Worm (Caenorhabditis elegans) whole organism, young adult: ENCODE measurements around the gene spe-6.

Source experiments
- K12H6.12 ChIP-seq: fragments of 200-800 bp; sonication (Bioruptor generic); optimal IDR thresholded peaks from 2 replicates; lab custom pipeline; 2018; ENCODE audit warnings: mild to moderate bottlenecking, missing genetic modification characterization, missing compliant biosample characterization
- madf-8 ChIP-seq: fragments of 200-800 bp; sonication (Bioruptor generic); conservative IDR thresholded peaks from 2 replicates; pipeline ENCODE4 v1.3.6; 2022; ENCODE audit warnings: missing genetic modification reagents, missing genetic modification characterization, missing compliant biosample characterization
- nhr-90 ChIP-seq: sonication (generic microtip); optimal IDR thresholded peaks from 2 replicates; lab custom pipeline; 2016; ENCODE audit warnings: missing genotype, mild to moderate bottlenecking, missing genetic modification characterization, missing compliant biosample characterization
- zim-3 ChIP-seq: sonication (generic microtip); optimal IDR thresholded peaks from 2 replicates; lab custom pipeline; 2017; ENCODE audit warnings: mild to moderate bottlenecking, missing genetic modification characterization, moderate library complexity, missing compliant biosample characterization

DNA sequence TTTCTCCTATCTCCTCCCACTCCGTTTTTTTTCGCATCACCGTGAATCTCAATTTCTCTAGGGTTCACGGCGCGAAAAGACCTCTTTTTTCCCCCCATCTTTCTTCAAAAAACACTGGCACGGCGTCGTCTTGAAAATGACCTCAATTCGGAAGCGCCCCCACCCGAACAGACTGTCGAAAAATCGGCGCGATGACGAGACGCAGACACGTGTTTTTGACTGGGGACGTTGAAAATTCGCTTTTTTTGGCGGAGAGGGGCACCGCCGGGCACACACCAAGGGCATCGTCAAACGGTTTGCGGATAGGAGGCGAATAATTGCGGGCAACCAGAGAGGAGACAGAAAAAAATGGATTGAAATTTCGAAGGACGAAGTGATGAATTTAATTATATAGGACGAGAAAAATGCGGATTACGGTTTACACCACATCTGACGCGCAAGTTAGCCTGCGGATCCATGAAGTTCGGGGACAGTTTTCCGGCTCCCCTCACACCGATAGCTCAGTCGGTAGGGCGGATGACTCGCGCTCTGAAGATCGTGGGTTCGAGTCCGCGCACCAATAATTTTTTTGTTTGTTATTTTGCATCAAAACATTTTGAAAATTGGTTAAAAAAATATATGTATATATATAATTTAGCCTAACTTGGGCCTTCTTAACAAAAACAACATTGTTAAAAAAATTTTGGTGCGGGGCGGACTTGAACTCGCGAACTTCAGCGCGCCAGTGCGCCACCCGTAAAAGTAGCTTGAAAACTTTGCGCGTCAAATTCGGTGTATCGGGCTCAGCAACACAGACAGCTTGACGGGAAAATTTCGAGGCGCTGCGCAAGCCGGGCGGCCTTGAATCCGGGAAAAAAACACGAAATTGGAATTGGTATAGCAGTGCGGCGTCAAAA is 26.6 kb upstream of the spe-6 start:
- TF ChIP-seq madf-8 (GFP tag; lab: Robert Waterston, UW): no peak
- TF ChIP-seq zim-3 (tag; lab: Kevin White, UChicago): no peak
- no peak for TF ChIP-seq nhr-90 (tag; lab: Kevin White, UChicago)
- no peak for TF ChIP-seq K12H6.12 (tag; lab: Kevin White, UChicago)
